Fruit fly (Drosophila melanogaster) whole organism: Measurements from ENCODE around the gene p-cup.

Source experiments
- Dll ChIP-seq: fragments of >200 bp; optimal IDR thresholded peaks from 2 replicates; lab custom pipeline; 2017
- psq ChIP-seq: fragments of >200 bp; optimal IDR thresholded peaks from 2 replicates; lab custom pipeline; 2017
- usp ChIP-seq: fragments of >200 bp; optimal IDR thresholded peaks from 2 replicates; lab custom pipeline; 2017; ENCODE audit warnings: missing biosample characterization, missing genetic modification characterization, mixed read lengths

dm6 chrX:17404883-17405282 is 43.7 kb downstream of the p-cup start:
- TF ChIP-seq Dll (no peak), usp (GFP tag; lab: Kevin White, UChicago) (no peak), psq (lab: Kevin White, UChicago) (no peak)
